Worm (Caenorhabditis elegans) whole organism, L2 larva: ENCODE data around the gene Y39B6A.34.

Experiments used
- Y55F3AM.14 ChIP-seq: fragments of 200-800 bp; sonication (Bioruptor generic); optimal IDR thresholded peaks from 2 replicates; lab custom pipeline; 2018; ENCODE audit warnings: mild to moderate bottlenecking, missing genetic modification characterization, missing compliant biosample characterization
- ama-1 ChIP-seq: fragments of 150-350 bp; optimal IDR thresholded peaks from 2 replicates; lab custom pipeline; 2018; ENCODE audit warnings: inconsistent platforms
- ceh-16 ChIP-seq: fragments of 150-350 bp; optimal IDR thresholded peaks from 2 replicates; lab custom pipeline; 2014; ENCODE audit warnings: missing biosample characterization, missing genetic modification characterization
- ceh-82 ChIP-seq: fragments of 150-350 bp; optimal IDR thresholded peaks from 2 replicates; lab custom pipeline; 2014; ENCODE audit warnings: missing biosample characterization, missing genetic modification characterization
- egl-27 ChIP-seq: sonication (generic microtip); optimal IDR thresholded peaks from 3 replicates; lab custom pipeline; 2017; ENCODE audit warnings: missing biosample characterization, missing genetic modification reagents, missing genetic modification characterization
- fos-1 ChIP-seq: fragments of 150-350 bp; optimal IDR thresholded peaks from 2 replicates; lab custom pipeline; 2014; ENCODE audit warnings: missing biosample characterization, missing genetic modification characterization
- nhr-10 ChIP-seq: sonication (generic microtip); optimal IDR thresholded peaks from 2 replicates; lab custom pipeline; 2017; ENCODE audit warnings: missing biosample characterization, missing genetic modification characterization
- nhr-129 ChIP-seq: fragments of 150-350 bp; optimal IDR thresholded peaks from 2 replicates; lab custom pipeline; 2014; ENCODE audit warnings: missing biosample characterization, missing genetic modification characterization
- nhr-25 ChIP-seq: fragments of 150-350 bp; sonication (generic microtip); optimal IDR thresholded peaks from 3 replicates; lab custom pipeline; 2014; ENCODE audit warnings: missing biosample characterization, missing genetic modification characterization
- nhr-77 ChIP-seq: fragments of 150-350 bp; optimal IDR thresholded peaks from 2 replicates; lab custom pipeline; 2014; ENCODE audit warnings: missing biosample characterization, missing genetic modification characterization
- ztf-1 ChIP-seq: fragments of 200-800 bp; sonication (Bioruptor generic); conservative IDR thresholded peaks from 2 replicates; pipeline ENCODE4 v1.3.6; 2022; ENCODE audit warnings: missing genetic modification characterization, missing compliant biosample characterization
- ztf-11 ChIP-seq: sonication (generic microtip); optimal IDR thresholded peaks from 2 replicates; lab custom pipeline; 2017; ENCODE audit warnings: missing biosample characterization, missing genetic modification characterization
- ztf-4 ChIP-seq: fragments of 150-350 bp; optimal IDR thresholded peaks from 2 replicates; lab custom pipeline; 2014; ENCODE audit warnings: missing biosample characterization, missing genetic modification characterization

ce11 chrV:19047442-19047841 is 46.6 kb downstream of the Y39B6A.34 start:
- TF ChIP-seq ama-1 = no peak
- no peak for TF ChIP-seq ztf-1 (GFP tag; lab: Robert Waterston, UW)
- no peak for TF ChIP-seq ceh-82 (tag; lab: Kevin White, UChicago)
- TF ChIP-seq nhr-25 = no peak
- no peak for TF ChIP-seq Y55F3AM.14 (GFP tag; lab: Kevin White, UChicago)
- no peak for TF ChIP-seq nhr-129
- no peak for TF ChIP-seq egl-27 (tag; lab: Kevin White, UChicago)
- no peak for TF ChIP-seq ztf-11 (tag; lab: Kevin White, UChicago)
- TF ChIP-seq fos-1 = no peak
- no peak for TF ChIP-seq nhr-77 (tag; lab: Kevin White, UChicago)
- TF ChIP-seq ztf-4 (tag; lab: Kevin White, UChicago) = no peak
- TF ChIP-seq nhr-10 (tag; lab: Kevin White, UChicago) = no peak
- no peak for TF ChIP-seq ceh-16
